Worm (Caenorhabditis elegans) whole organism, young adult: ENCODE data around the gene col-93.

Source experiments
- B0035.1 ChIP-seq: sonication (generic microtip); optimal IDR thresholded peaks from 2 replicates; lab custom pipeline; 2016; ENCODE audit warnings: missing genetic modification characterization, mild to moderate bottlenecking, missing compliant biosample characterization, missing genotype, missing genetic modification reagents
- B0261.1 ChIP-seq: sonication (generic microtip); optimal IDR thresholded peaks from 2 replicates; lab custom pipeline; 2016; ENCODE audit warnings: mild to moderate bottlenecking, missing genetic modification characterization, moderate library complexity, missing compliant biosample characterization
- C17E4.6 ChIP-seq: fragments of 200-800 bp; sonication (Bioruptor generic); IDR thresholded peaks from 2 replicates; pipeline ENCODE4 v1.3.6; 2022; ENCODE audit warnings: missing genetic modification reagents, missing genetic modification characterization, missing compliant biosample characterization
- F37B4.10 ChIP-seq: fragments of 200-800 bp; sonication (Bioruptor generic); IDR thresholded peaks from 2 replicates; pipeline ENCODE4 v1.3.6; 2022; ENCODE audit warnings: missing genetic modification characterization, missing compliant biosample characterization
- F39B2.1 ChIP-seq: fragments of 200-800 bp; sonication (Bioruptor generic); IDR thresholded peaks from 2 replicates; pipeline ENCODE4 v1.3.6; 2022; ENCODE audit warnings: missing genetic modification reagents, missing genetic modification characterization, missing compliant biosample characterization
- F49E8.2 ChIP-seq: sonication (generic microtip); optimal IDR thresholded peaks from 3 replicates; lab custom pipeline; 2017; ENCODE audit warnings: missing genetic modification characterization, mild to moderate bottlenecking, missing compliant biosample characterization, antibody characterized with exemption, moderate library complexity; ENCODE audit not compliant: insufficient read depth
- T07F8.4 ChIP-seq: sonication (generic microtip); optimal IDR thresholded peaks from 2 replicates; lab custom pipeline; 2016; ENCODE audit warnings: mild to moderate bottlenecking, missing genetic modification characterization, moderate library complexity, missing compliant biosample characterization
- Y53G8AR.9 ChIP-seq: fragments of 200-800 bp; sonication (Bioruptor generic); conservative IDR thresholded peaks from 2 replicates; pipeline ENCODE4 v1.3.6; 2022; ENCODE audit warnings: missing genetic modification reagents, missing genetic modification characterization, missing compliant biosample characterization
- Y95B8A.8 ChIP-seq: fragments of 200-800 bp; sonication (Bioruptor generic); IDR thresholded peaks from 2 replicates; pipeline ENCODE4 v1.3.6; 2022; ENCODE audit warnings: missing genetic modification reagents, missing genetic modification characterization, missing compliant biosample characterization
- aptf-3 ChIP-seq: fragments of 200-800 bp; sonication (Bioruptor generic); IDR thresholded peaks from 2 replicates; pipeline ENCODE4 v1.3.6; 2022; ENCODE audit warnings: missing genetic modification characterization, missing compliant biosample characterization
- attf-6 ChIP-seq: fragments of 200-800 bp; sonication (Bioruptor generic); IDR thresholded peaks from 2 replicates; pipeline ENCODE4 v1.3.6; 2022; ENCODE audit warnings: missing genetic modification reagents, missing genetic modification characterization, missing compliant biosample characterization
- bed-1 ChIP-seq: fragments of 200-800 bp; sonication (Bioruptor generic); IDR thresholded peaks from 2 replicates; pipeline ENCODE4 v1.3.6; 2022; ENCODE audit warnings: missing genetic modification reagents, missing genetic modification characterization, missing compliant biosample characterization
- ceh-79 ChIP-seq: sonication (generic microtip); optimal IDR thresholded peaks from 2 replicates; lab custom pipeline; 2017; ENCODE audit warnings: mild to moderate bottlenecking, missing genetic modification characterization, missing compliant biosample characterization
- chd-7 ChIP-seq: sonication (generic microtip); optimal IDR thresholded peaks from 2 replicates; lab custom pipeline; 2016; ENCODE audit warnings: mild to moderate bottlenecking, missing genetic modification characterization, moderate library complexity, missing compliant biosample characterization
- dox-1 ChIP-seq: fragments of 200-800 bp; sonication (Bioruptor generic); IDR thresholded peaks from 2 replicates; pipeline ENCODE4 v1.3.6; 2022; ENCODE audit warnings: missing genetic modification reagents, missing genetic modification characterization, missing compliant biosample characterization
- ets-4 ChIP-seq: fragments of 200-800 bp; sonication (Bioruptor generic); optimal IDR thresholded peaks from 2 replicates; lab custom pipeline; 2018; ENCODE audit warnings: mild to moderate bottlenecking, missing genetic modification characterization, missing compliant biosample characterization
- gei-17 ChIP-seq: fragments of 200-800 bp; sonication (Bioruptor generic); optimal IDR thresholded peaks from 2 replicates; lab custom pipeline; 2018; ENCODE audit warnings: mild to moderate bottlenecking, missing genetic modification characterization, missing compliant biosample characterization
- him-1 ChIP-seq: sonication (generic microtip); optimal IDR thresholded peaks from 2 replicates; lab custom pipeline; 2016; ENCODE audit warnings: missing genotype, missing genetic modification reagents, missing genetic modification characterization, missing compliant biosample characterization
- hsf-1 ChIP-seq: fragments of 200-800 bp; sonication (Bioruptor generic); IDR thresholded peaks from 2 replicates; pipeline ENCODE4 v1.3.6; 2022; ENCODE audit warnings: missing genetic modification reagents, missing genetic modification characterization, missing compliant biosample characterization
- lin-26 ChIP-seq: fragments of 200-800 bp; sonication (Bioruptor generic); IDR thresholded peaks from 2 replicates; pipeline ENCODE4 v1.3.6; 2022; ENCODE audit warnings: missing genetic modification reagents, missing genetic modification characterization, missing compliant biosample characterization
- lin-35 ChIP-seq, 3 experiments: fragments of 150-350 bp in 2 of 3; sonication (generic microtip) in 1 of 3; optimal IDR thresholded peaks; 2 replicates each; lab custom pipeline; 2014 to 2018; ENCODE audit warnings: missing biosample characterization in 3 of 3, missing genetic modification characterization in 3 of 3, missing genetic modification reagents in 3 of 3
- lsl-1 ChIP-seq: fragments of 200-800 bp; sonication (Bioruptor generic); optimal IDR thresholded peaks from 2 replicates; lab custom pipeline; 2018; ENCODE audit warnings: mild to moderate bottlenecking, missing genetic modification characterization, moderate library complexity, missing compliant biosample characterization
- madf-10 ChIP-seq: sonication (generic microtip); optimal IDR thresholded peaks from 2 replicates; lab custom pipeline; 2016; ENCODE audit warnings: mild to moderate bottlenecking, missing genetic modification characterization, missing compliant biosample characterization
- mel-28 ChIP-seq: sonication (generic microtip); optimal IDR thresholded peaks from 2 replicates; lab custom pipeline; 2016; ENCODE audit warnings: borderline replicate concordance, mild to moderate bottlenecking, missing genetic modification characterization, missing compliant biosample characterization
- nfyb-1 ChIP-seq: fragments of 200-800 bp; sonication (Bioruptor generic); IDR thresholded peaks from 2 replicates; pipeline ENCODE4 v1.3.6; 2022; ENCODE audit warnings: missing genetic modification reagents, missing genetic modification characterization, missing compliant biosample characterization
- nhr-179 ChIP-seq: sonication (generic microtip); optimal IDR thresholded peaks from 2 replicates; lab custom pipeline; 2016; ENCODE audit warnings: mild to moderate bottlenecking, missing genetic modification characterization, missing compliant biosample characterization
- nhr-80 ChIP-seq: sonication (generic microtip); optimal IDR thresholded peaks from 2 replicates; lab custom pipeline; 2016; ENCODE audit warnings: missing genetic modification characterization, missing compliant biosample characterization
- pbrm-1 ChIP-seq: fragments of 200-800 bp; sonication (Bioruptor generic); IDR thresholded peaks from 2 replicates; pipeline ENCODE4 v1.3.6; 2022; ENCODE audit warnings: missing genetic modification reagents, missing genetic modification characterization, missing compliant biosample characterization
- rpc-1 ChIP-seq, 2 experiments: fragments of 150-350 bp in 1 of 2; sonication (generic microtip) in 1 of 2; optimal IDR thresholded peaks; 2 replicates each; lab custom pipeline; 2014 to 2018; ENCODE audit warnings: missing biosample characterization in 1 of 2, missing genetic modification characterization in 1 of 2, missing genetic modification reagents in 1 of 2, missing genotype in 1 of 2
- snpc-1.3 ChIP-seq: sonication (generic microtip); optimal IDR thresholded peaks from 2 replicates; lab custom pipeline; 2017; ENCODE audit warnings: missing genetic modification characterization, mild to moderate bottlenecking, missing compliant biosample characterization, antibody characterized with exemption, moderate library complexity, missing genotype, missing genetic modification reagents; ENCODE audit not compliant: insufficient read depth
- somi-1 ChIP-seq: fragments of 200-800 bp; sonication (Bioruptor generic); optimal IDR thresholded peaks from 2 replicates; lab custom pipeline; 2018; ENCODE audit warnings: mild to moderate bottlenecking, missing genetic modification characterization, missing compliant biosample characterization
- tlf-1 ChIP-seq: fragments of 200-800 bp; sonication (Bioruptor generic); optimal IDR thresholded peaks from 2 replicates; lab custom pipeline; 2018; ENCODE audit warnings: mild to moderate bottlenecking, missing genetic modification characterization, missing compliant biosample characterization
- unc-62 ChIP-seq: fragments of 150-350 bp; optimal IDR thresholded peaks from 2 replicates; lab custom pipeline; 2014; ENCODE audit warnings: missing biosample characterization, missing genetic modification reagents, missing genetic modification characterization
- ztf-22 ChIP-seq: fragments of 200-800 bp; sonication (Bioruptor generic); optimal IDR thresholded peaks from 2 replicates; lab custom pipeline; 2018; ENCODE audit warnings: mild to moderate bottlenecking, missing genetic modification characterization, moderate library complexity, missing compliant biosample characterization
- ztf-28 ChIP-seq: fragments of 200-800 bp; sonication (Bioruptor generic); IDR thresholded peaks from 2 replicates; pipeline ENCODE4 v1.3.6; 2022; ENCODE audit warnings: missing genetic modification reagents, missing genetic modification characterization, missing compliant biosample characterization

Gene col-93

ce11 chrIII:10985559-10986036 lies at the start of gene col-93:
Gene col-93, minus strand, starts transcription at chrIII:10985609.
- no peak for TF ChIP-seq lin-26 (GFP tag; lab: Robert Waterston, UW)
- TF ChIP-seq F37B4.10 (GFP tag; lab: Robert Waterston, UW), result no peak
- no peak for TF ChIP-seq nhr-80 (tag; lab: Kevin White, UChicago)
- TF ChIP-seq Y95B8A.8 (GFP tag; lab: Robert Waterston, UW), result no peak
- no peak for TF ChIP-seq unc-62 (GFP tag; lab: Kevin White, UChicago)
- no peak for TF ChIP-seq ztf-22 (GFP tag; lab: Kevin White, UChicago)
- TF ChIP-seq him-1 (tag; lab: Kevin White, UChicago), result no peak

- TF ChIP-seq dox-1 (GFP tag; lab: Robert Waterston, UW), result no peak
- TF ChIP-seq F49E8.2 (tag; lab: Kevin White, UChicago), result no peak
- no peak for TF ChIP-seq T07F8.4 (tag; lab: Kevin White, UChicago)
- TF ChIP-seq madf-10, result no peak
- TF ChIP-seq snpc-1.3, result no peak
- TF ChIP-seq ztf-28 (GFP tag; lab: Robert Waterston, UW), result no peak
- TF ChIP-seq lsl-1, result no peak
- no peak for TF ChIP-seq lin-35 (GFP tag; optimal IDR thresholded peaks at IDR 0.05; lab: Kevin White, UChicago)
- no peak for TF ChIP-seq ceh-79 (tag; lab: Kevin White, UChicago)
- no peak for TF ChIP-seq nfyb-1 (GFP tag; lab: Robert Waterston, UW)
- no peak for TF ChIP-seq somi-1 (GFP tag; lab: Kevin White, UChicago)
- TF ChIP-seq Y53G8AR.9 (GFP tag; lab: Robert Waterston, UW), result no peak
- no peak for TF ChIP-seq tlf-1 (GFP tag; lab: Kevin White, UChicago)
- no peak for TF ChIP-seq aptf-3 (GFP tag; lab: Robert Waterston, UW)
Observed at ce11 chrIII:11032872-11033271, 47.5 kb upstream of the col-93 start, which contains the start of gene Y48A6B.9. Gene Y48A6B.9, plus strand, starts transcription at chrIII:11033172.

- TF ChIP-seq pbrm-1 (GFP tag; lab: Robert Waterston, UW), result no peak
- TF ChIP-seq mel-28 (tag; lab: Kevin White, UChicago), result no peak
- no peak for TF ChIP-seq ceh-79 (tag; lab: Kevin White, UChicago)
- TF ChIP-seq C17E4.6 (GFP tag; lab: Robert Waterston, UW), result no peak
- TF ChIP-seq B0261.1 (tag; lab: Kevin White, UChicago), result no peak
- TF ChIP-seq ets-4 (GFP tag; lab: Kevin White, UChicago), result no peak
- TF ChIP-seq nhr-179 (tag; lab: Kevin White, UChicago), result no peak
- no peak for TF ChIP-seq hsf-1 (GFP tag; lab: Robert Waterston, UW)
- TF ChIP-seq B0035.1, result no peak
- TF ChIP-seq gei-17 (GFP tag; lab: Kevin White, UChicago), result no peak
- no peak for TF ChIP-seq chd-7 (tag; lab: Kevin White, UChicago)
- no peak for TF ChIP-seq rpc-1 (optimal IDR thresholded peaks at IDR 0.05; lab: Kevin White, UChicago)
- no peak for TF ChIP-seq rpc-1 (tag; optimal IDR thresholded peaks at IDR 0.05; lab: Kevin White, UChicago)
- TF ChIP-seq nhr-80 (tag; lab: Kevin White, UChicago), result no peak
- TF ChIP-seq F39B2.1, result no peak
- no peak for TF ChIP-seq attf-6 (GFP tag; lab: Robert Waterston, UW)
- TF ChIP-seq bed-1 (GFP tag; lab: Robert Waterston, UW), result no peak
Observed at ce11 chrIII:11031309-11031708, 45.9 kb upstream of the col-93 start, which contains the start of gene Y48A6B.14. Gene Y48A6B.14, plus strand, starts transcription at chrIII:11031609.
